Worm (Caenorhabditis elegans): Measurements from ENCODE around the gene F52E1.2.

The F52E1.2 gene

DNA sequence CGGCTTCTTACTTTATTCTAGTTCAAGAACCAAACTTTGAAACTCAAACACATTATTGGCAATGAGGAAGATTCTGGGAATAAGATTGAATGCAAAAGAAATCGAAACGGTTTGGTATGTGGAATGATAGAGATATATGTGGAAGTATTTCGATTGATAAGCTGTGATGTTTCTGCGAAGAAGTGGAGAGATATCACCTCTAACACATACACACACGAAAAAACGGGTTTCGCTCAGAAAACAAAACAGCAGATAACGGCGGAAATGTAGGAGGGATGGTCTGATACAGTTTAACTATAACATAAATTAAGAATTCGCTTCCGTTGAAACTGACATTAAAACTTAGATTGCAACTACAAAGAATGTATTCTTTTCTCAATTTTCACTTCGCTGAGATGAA lies 9.1 kb upstream of the F52E1.2 start:
- no peak for TF ChIP-seq die-1 (tag; optimal IDR thresholded peaks at IDR 0.05)
- TF ChIP-seq ceh-27 (GFP tag; optimal IDR thresholded peaks at IDR 0.05), result no peak
- no peak for TF ChIP-seq F39B2.1 (GFP tag; IDR thresholded peaks at IDR 0.05)
- TF ChIP-seq bed-2 (GFP tag; IDR thresholded peaks at IDR 0.05), result no peak
- TF ChIP-seq ztf-28 (GFP tag; IDR thresholded peaks at IDR 0.05), result no peak
- no peak for TF ChIP-seq hlh-26 (GFP tag; conservative IDR thresholded peaks at IDR 0.05)
- TF ChIP-seq F57A8.1 (GFP tag; optimal IDR thresholded peaks at IDR 0.05), result no peak
- no peak for TF ChIP-seq rpc-1 (optimal IDR thresholded peaks at IDR 0.05)
- TF ChIP-seq rpc-1 (tag; optimal IDR thresholded peaks at IDR 0.05), result no peak
- no peak for TF ChIP-seq rcor-1 (GFP tag; IDR thresholded peaks at IDR 0.05)
- TF ChIP-seq F49E8.2 (tag; optimal IDR thresholded peaks at IDR 0.05; ENCODE audit: insufficient read depth), result no peak
- TF ChIP-seq sptf-2 (GFP tag; optimal IDR thresholded peaks at IDR 0.05), result no peak
- TF ChIP-seq K12H6.12 (tag; optimal IDR thresholded peaks at IDR 0.05), result no peak

DNA sequence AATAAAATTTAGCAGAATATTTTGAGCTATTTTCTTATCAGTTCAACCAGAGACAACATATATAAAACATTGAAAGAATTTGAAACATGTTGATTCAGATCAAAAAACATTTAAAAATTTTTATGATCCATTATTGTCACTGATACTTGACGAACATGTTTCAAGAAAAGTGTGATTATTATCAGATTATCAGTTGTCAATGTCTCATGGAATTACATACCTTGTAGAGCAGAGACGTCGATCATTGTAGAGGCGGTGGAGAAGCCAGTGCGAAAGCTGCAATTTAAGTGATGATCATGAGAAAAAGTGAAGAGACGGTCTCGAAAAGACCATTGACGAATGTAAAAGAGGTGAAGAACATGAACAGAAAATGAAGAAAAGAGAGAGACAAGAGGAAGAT lies 8.0 kb upstream of the F52E1.2 start, which contains the start of gene F52E1.9:
F52E1.9 (minus strand) TSS at position 278 of the 400 bp plus-strand sequence.
- TF ChIP-seq nfya-2 (GFP tag; IDR thresholded peaks at IDR 0.05) (no peak), ztf-6 (GFP tag; IDR thresholded peaks at IDR 0.05) (no peak), him-1 (tag; optimal IDR thresholded peaks at IDR 0.05) (no peak), mxl-1 (tag; optimal IDR thresholded peaks at IDR 0.05) (no peak), ztf-3 (GFP tag; optimal IDR thresholded peaks at IDR 0.05) (no peak), B0336.3 (GFP tag; IDR thresholded peaks at IDR 0.05) (no peak), zim-3 (tag; optimal IDR thresholded peaks at IDR 0.05) (no peak), K12H6.12 (tag; optimal IDR thresholded peaks at IDR 0.05) (no peak), cebp-1 (GFP tag; IDR thresholded peaks at IDR 0.05) (no peak), cebp-1 (tag; optimal IDR thresholded peaks at IDR 0.05) (no peak), bed-2 (GFP tag; IDR thresholded peaks at IDR 0.05) (no peak), nhr-80 (tag; optimal IDR thresholded peaks at IDR 0.05) (peak; percentile 83), atf-7 (tag; optimal IDR thresholded peaks at IDR 0.05) (peak; percentile 14), mcd-1 (GFP tag; IDR thresholded peaks at IDR 0.05) (no peak)

DNA sequence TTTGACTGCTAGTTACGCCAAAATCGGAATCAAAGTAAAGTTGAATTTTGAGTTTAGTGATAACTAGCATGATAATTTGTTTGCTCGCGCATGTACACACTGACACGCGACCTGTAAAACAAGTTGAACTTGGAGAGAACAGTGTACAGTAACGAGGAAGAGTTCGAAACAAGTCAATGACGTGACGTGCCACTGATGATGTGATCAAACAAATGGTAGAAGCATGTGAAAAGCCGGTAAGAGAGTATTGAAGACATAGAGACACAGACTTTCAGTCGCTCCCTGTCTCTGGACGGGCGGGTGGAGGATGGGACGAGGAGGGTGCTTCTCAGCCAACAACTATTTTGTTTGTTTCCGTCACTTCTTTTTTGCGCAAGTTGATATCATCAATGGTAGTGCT lies 7.2 kb upstream of the F52E1.2 start:
- peak; percentile 45; the same call in 1 of the 2 replicates for TF ChIP-seq hmg-1.2 (GFP tag; IDR thresholded peaks at IDR 0.05)
- TF ChIP-seq nhr-80 (tag; optimal IDR thresholded peaks at IDR 0.05), result peak; percentile 33
- TF ChIP-seq F10E7.11 (tag; optimal IDR thresholded peaks at IDR 0.05), result no peak

DNA sequence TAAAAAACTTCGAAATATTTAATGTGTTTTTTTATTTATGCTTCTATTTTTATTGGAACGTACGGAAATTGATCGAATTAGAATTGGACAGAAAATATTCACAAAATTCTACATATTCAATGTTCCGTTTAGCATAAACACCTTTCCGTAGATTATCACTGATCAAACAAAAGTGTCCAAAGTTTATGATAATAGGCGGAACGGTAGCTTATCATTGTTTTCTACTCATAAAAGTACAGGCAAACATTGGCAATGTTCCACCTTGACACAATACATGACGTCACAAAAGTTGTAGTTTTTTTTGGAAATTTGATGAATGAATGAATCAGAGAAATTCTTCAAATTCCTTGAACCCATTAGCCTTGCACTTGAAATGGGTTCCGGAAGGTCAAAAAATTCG lies 6.5 kb upstream of the F52E1.2 start:
- TF ChIP-seq madf-6 (GFP tag; IDR thresholded peaks at IDR 0.05), result no peak
- no peak for TF ChIP-seq F10E7.11 (tag; optimal IDR thresholded peaks at IDR 0.05)
- no peak for TF ChIP-seq snpc-1.1 (tag; optimal IDR thresholded peaks at IDR 0.05; ENCODE audit: insufficient read depth)
- no peak for TF ChIP-seq ztf-25 (GFP tag; IDR thresholded peaks at IDR 0.05)
- no peak for TF ChIP-seq Y79H2A.3 (GFP tag; conservative IDR thresholded peaks at IDR 0.05)
- TF ChIP-seq aptf-3 (GFP tag; IDR thresholded peaks at IDR 0.05), result no peak
- no peak for TF ChIP-seq ceh-58 (GFP tag; IDR thresholded peaks at IDR 0.05)
- TF ChIP-seq T07F8.4 (tag; optimal IDR thresholded peaks at IDR 0.05), result no peak
- TF ChIP-seq cebp-2 (GFP tag; IDR thresholded peaks at IDR 0.05), result no peak
- TF ChIP-seq sdz-38 (tag; optimal IDR thresholded peaks at IDR 0.05), result no peak
- no peak for TF ChIP-seq madf-3 (GFP tag; IDR thresholded peaks at IDR 0.05)
- TF ChIP-seq B0019.2 (GFP tag; conservative IDR thresholded peaks at IDR 0.05), result no peak
- TF ChIP-seq lsl-1 (GFP tag; optimal IDR thresholded peaks at IDR 0.05), result no peak
- TF ChIP-seq F39B2.1 (GFP tag; IDR thresholded peaks at IDR 0.05), result no peak
- no peak for TF ChIP-seq Y67H2A.10 (GFP tag; conservative IDR thresholded peaks at IDR 0.05)
- TF ChIP-seq mxl-1 (tag; optimal IDR thresholded peaks at IDR 0.05), result no peak
- TF ChIP-seq bed-2 (GFP tag; IDR thresholded peaks at IDR 0.05), result no peak
